Fruit fly (Drosophila melanogaster): ENCODE results near the gene CG7079.

CG7079 gene

dm6 chr3R:21023902-21024541 lies 24.6 kb downstream of the CG7079 start, which contains the start of gene peg (continued):
- no peak for TF ChIP-seq CG31627 (GFP tag; optimal IDR thresholded peaks at IDR 0.05)
- TF ChIP-seq CG3919 (GFP tag; optimal IDR thresholded peaks at IDR 0.05) = no peak
- TF ChIP-seq CG7368 (GFP tag; optimal IDR thresholded peaks at IDR 0.05) = no peak
- no peak for TF ChIP-seq CG1621 (tag; optimal IDR thresholded peaks at IDR 0.05)
- no peak for TF ChIP-seq lz (GFP tag; optimal IDR thresholded peaks at IDR 0.05)
- TF ChIP-seq salr (GFP tag; optimal IDR thresholded peaks at IDR 0.05) = no peak

- TF ChIP-seq CG8319 (GFP tag; optimal IDR thresholded peaks at IDR 0.05) (no peak), svp (GFP tag) (peak; percentile 86), lz (GFP tag; optimal IDR thresholded peaks at IDR 0.05) (no peak)
These were observed 25.7 kb downstream of the CG7079 start for dm6 chr3R:21022769-21023517.

- no peak for TF ChIP-seq CG8319 (GFP tag; optimal IDR thresholded peaks at IDR 0.05)
- no peak for TF ChIP-seq ss (GFP tag; optimal IDR thresholded peaks at IDR 0.05)
- TF ChIP-seq CG1621 (tag; optimal IDR thresholded peaks at IDR 0.05) = no peak
- no peak for TF ChIP-seq OdsH (GFP tag; optimal IDR thresholded peaks at IDR 0.05)
- no peak for TF ChIP-seq CG10631 (GFP tag; optimal IDR thresholded peaks at IDR 0.05)
- TF ChIP-seq Gug (GFP tag; IDR thresholded peaks at IDR 0.05) = no peak
- TF ChIP-seq CG11762 (GFP tag; optimal IDR thresholded peaks at IDR 0.05; ENCODE audit: insufficient read depth) = no peak
- TF ChIP-seq fd85E (GFP tag; optimal IDR thresholded peaks at IDR 0.05) = no peak
- no peak for TF ChIP-seq Sox14 (GFP tag; optimal IDR thresholded peaks at IDR 0.05)
- TF ChIP-seq CG16779 (tag; optimal IDR thresholded peaks at IDR 0.05) = no peak
- no peak for TF ChIP-seq dac (GFP tag; optimal IDR thresholded peaks at IDR 0.05)
- peak; percentile 4 for TF ChIP-seq esn (GFP tag; optimal IDR thresholded peaks at IDR 0.05)
- no peak for TF ChIP-seq CG11902 (GFP tag; optimal IDR thresholded peaks at IDR 0.05)
- TF ChIP-seq Eip78C (GFP tag) = peak; percentile 39
- TF ChIP-seq vri (GFP tag; optimal IDR thresholded peaks at IDR 0.05) = peak; percentile 56
- TF ChIP-seq Lpt (GFP tag; optimal IDR thresholded peaks at IDR 0.05) = no peak
- TF ChIP-seq CG8119 (GFP tag; IDR thresholded peaks at IDR 0.05) = no peak
- no peak for TF ChIP-seq CG34406 (GFP tag; optimal IDR thresholded peaks at IDR 0.05)
- no peak for TF ChIP-seq Hr38 (GFP tag; optimal IDR thresholded peaks at IDR 0.05)
- TF ChIP-seq CG31627 (GFP tag; optimal IDR thresholded peaks at IDR 0.05) = no peak
- TF ChIP-seq Sox102F (GFP tag; optimal IDR thresholded peaks at IDR 0.05) = no peak
- TF ChIP-seq Met (GFP tag; optimal IDR thresholded peaks at IDR 0.05) = no peak
- no peak for TF ChIP-seq CG6792 (GFP tag; optimal IDR thresholded peaks at IDR 0.05)
- TF ChIP-seq salr (GFP tag; optimal IDR thresholded peaks at IDR 0.05) = no peak
These were observed 29.6 kb downstream of the CG7079 start for dm6 chr3R:21019073-21019472.

dm6 chr3R:21017464-21018080 lies 31.1 kb downstream of the CG7079 start, which contains the start of gene Rlip:
TSS of gene Rlip (plus strand) at chr3R:21017684.
- TF ChIP-seq pdm3 (GFP tag; optimal IDR thresholded peaks at IDR 0.05) (peak; percentile 22), vri (GFP tag; optimal IDR thresholded peaks at IDR 0.05) (peak; percentile 49), CG8119 (GFP tag; IDR thresholded peaks at IDR 0.05) (no peak), net (GFP tag; optimal IDR thresholded peaks at IDR 0.05) (no peak), dac (GFP tag; optimal IDR thresholded peaks at IDR 0.05) (no peak), Hr4 (GFP tag; optimal IDR thresholded peaks at IDR 0.05) (no peak), CG3032 (tag; optimal IDR thresholded peaks at IDR 0.05) (peak; percentile 62), Ets96B (tag; optimal IDR thresholded peaks at IDR 0.05) (peak; percentile 68), CG11762 (GFP tag; optimal IDR thresholded peaks at IDR 0.05; ENCODE audit: insufficient read depth) (peak; percentile 40), eg (GFP tag; IDR thresholded peaks at IDR 0.05) (peak; percentile 79), Gug (GFP tag; IDR thresholded peaks at IDR 0.05) (peak; percentile 57), CG8632 (GFP tag; optimal IDR thresholded peaks at IDR 0.05) (no peak), CG10631 (GFP tag; optimal IDR thresholded peaks at IDR 0.05) (peak; percentile 39), Eip78C (GFP tag) (peak; percentile 47), CG15336 (GFP tag; IDR thresholded peaks at IDR 0.05) (no peak), CG6792 (GFP tag; optimal IDR thresholded peaks at IDR 0.05) (peak; percentile 14), OdsH (GFP tag; optimal IDR thresholded peaks at IDR 0.05) (no peak), achi (GFP tag; optimal IDR thresholded peaks at IDR 0.05) (no peak), ss (GFP tag; optimal IDR thresholded peaks at IDR 0.05) (peak in 1 of 2 experiments; percentile 40), Lpt (GFP tag; optimal IDR thresholded peaks at IDR 0.05) (peak; percentile 47), CG6276 (GFP tag; optimal IDR thresholded peaks at IDR 0.05) (peak; percentile 19), CG6808 (GFP tag; optimal IDR thresholded peaks at IDR 0.05) (peak; percentile 12), CG10669 (GFP tag; optimal IDR thresholded peaks at IDR 0.05) (peak; percentile 63), CG32006 (GFP tag; optimal IDR thresholded peaks at IDR 0.05) (no peak), cyc (GFP tag; optimal IDR thresholded peaks at IDR 0.05) (peak; percentile 65)
